Worm (Caenorhabditis elegans): ENCODE data around the gene Y105C5B.18.

The Y105C5B.18 gene

DNA sequence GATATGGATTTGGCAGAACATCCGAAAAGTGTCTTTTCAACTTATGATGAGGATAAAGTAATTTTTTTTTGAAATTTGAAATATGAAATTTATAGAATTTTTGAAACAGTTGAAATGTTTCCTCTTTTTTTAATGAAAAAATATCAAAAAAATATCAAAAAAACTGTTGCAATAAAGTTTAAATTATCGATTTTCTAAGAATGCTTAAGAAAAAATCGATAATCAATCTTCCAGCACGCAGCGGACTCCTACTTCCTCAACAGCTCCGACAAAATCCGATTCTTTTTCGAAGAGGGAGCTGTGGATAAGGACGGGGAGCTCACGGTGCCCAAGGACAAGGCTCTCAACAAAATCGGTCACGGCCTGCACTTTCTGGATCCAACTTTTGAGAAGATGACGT, 33.7 kb upstream of the Y105C5B.18 start:
- TF ChIP-seq ztf-16 (tag; optimal IDR thresholded peaks at IDR 0.05): no peak
- no peak for TF ChIP-seq pax-1 (tag; optimal IDR thresholded peaks at IDR 0.05)
- no peak for TF ChIP-seq zip-5 (tag; optimal IDR thresholded peaks at IDR 0.05)
- TF ChIP-seq pha-2 (tag; optimal IDR thresholded peaks at IDR 0.05): no peak
- TF ChIP-seq pag-3 (tag; optimal IDR thresholded peaks at IDR 0.05; ENCODE audit: borderline replicate concordance): no peak
- TF ChIP-seq nhr-11 (tag; optimal IDR thresholded peaks at IDR 0.05): no peak
- TF ChIP-seq elt-4 (tag; optimal IDR thresholded peaks at IDR 0.05): no peak
- TF ChIP-seq sdc-2 (tag; optimal IDR thresholded peaks at IDR 0.05): no peak
- no peak for TF ChIP-seq madf-2 (tag; optimal IDR thresholded peaks at IDR 0.05)
- TF ChIP-seq ahr-1 (tag; optimal IDR thresholded peaks at IDR 0.05): no peak
- no peak for TF ChIP-seq ceh-19 (GFP tag; optimal IDR thresholded peaks at IDR 0.05)
- TF ChIP-seq mec-3 (tag; optimal IDR thresholded peaks at IDR 0.05; ENCODE audit: borderline replicate concordance): no peak
- TF ChIP-seq unc-55 (GFP tag; optimal IDR thresholded peaks at IDR 0.05): no peak
- TF ChIP-seq C38D4.7 (GFP tag; optimal IDR thresholded peaks at IDR 0.05): no peak
- no peak for TF ChIP-seq fkh-6 (tag; optimal IDR thresholded peaks at IDR 0.05)
- no peak for TF ChIP-seq ceh-24 (tag; optimal IDR thresholded peaks at IDR 0.05)
- TF ChIP-seq hlh-15 (tag; optimal IDR thresholded peaks at IDR 0.05): no peak
- no peak for TF ChIP-seq ref-2 (tag; optimal IDR thresholded peaks at IDR 0.05)

- TF ChIP-seq hlh-15 (tag; optimal IDR thresholded peaks at IDR 0.05): no peak
- TF ChIP-seq che-1 (tag; optimal IDR thresholded peaks at IDR 0.05): peak; percentile 24
- peak; percentile 64 for TF ChIP-seq hlh-30 (tag; optimal IDR thresholded peaks at IDR 0.05; ENCODE audit: insufficient read depth)
Observed at ce11 chrIV:15931176-15931575, 33.2 kb upstream of the Y105C5B.18 start.

DNA sequence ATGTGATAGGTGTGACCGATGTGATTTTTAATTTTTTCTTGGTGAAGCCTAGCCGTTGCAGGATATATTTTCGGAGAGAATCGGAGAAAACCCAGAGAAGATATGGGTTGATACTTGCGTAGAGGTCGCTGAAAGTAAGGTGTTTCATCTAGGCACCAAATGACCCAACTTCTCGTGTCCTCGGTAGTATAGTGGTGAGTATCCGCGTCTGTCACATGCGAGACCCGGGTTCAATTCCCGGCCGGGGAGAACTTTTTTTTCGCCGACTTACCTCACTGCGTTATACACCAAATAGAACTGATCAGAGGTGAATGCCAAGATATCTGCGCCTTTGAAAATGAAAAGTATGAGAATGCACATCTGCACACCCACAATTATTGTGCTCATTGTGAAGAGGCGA, 32.6 kb upstream of the Y105C5B.18 start:
- TF ChIP-seq gmeb-2 (tag; optimal IDR thresholded peaks at IDR 0.05) (no peak), ceh-18 (tag; optimal IDR thresholded peaks at IDR 0.05) (no peak), ceh-34 (tag; optimal IDR thresholded peaks at IDR 0.05) (peak; percentile 23), fkh-10 (GFP tag; optimal IDR thresholded peaks at IDR 0.05) (no peak), ceh-2 (tag; optimal IDR thresholded peaks at IDR 0.05) (no peak), K09A11.1 (tag; optimal IDR thresholded peaks at IDR 0.05; ENCODE audit: insufficient read depth) (peak; percentile 8), hlh-30 (tag; optimal IDR thresholded peaks at IDR 0.05; ENCODE audit: insufficient read depth) (peak; percentile 58), elt-2 (tag; optimal IDR thresholded peaks at IDR 0.05) (peak; percentile 51), syd-9 (tag; optimal IDR thresholded peaks at IDR 0.05) (peak; percentile 11), K02D7.2 (tag; optimal IDR thresholded peaks at IDR 0.05) (no peak), pat-9 (tag; optimal IDR thresholded peaks at IDR 0.05) (peak; percentile 7), ceh-6 (GFP tag; optimal IDR thresholded peaks at IDR 0.05) (peak; percentile 16), che-1 (tag; optimal IDR thresholded peaks at IDR 0.05) (peak; percentile 11), hlh-13 (GFP tag; optimal IDR thresholded peaks at IDR 0.05) (peak; percentile 32), ztf-16 (tag; optimal IDR thresholded peaks at IDR 0.05) (no peak)

- TF ChIP-seq pag-3 (tag; optimal IDR thresholded peaks at IDR 0.05; ENCODE audit: borderline replicate concordance) (no peak), dmd-4 (tag; optimal IDR thresholded peaks at IDR 0.05; ENCODE audit: borderline replicate concordance) (no peak), odd-2 (tag; optimal IDR thresholded peaks at IDR 0.05) (no peak), ceh-14 (tag; optimal IDR thresholded peaks at IDR 0.05) (no peak), eyg-1 (tag; optimal IDR thresholded peaks at IDR 0.05) (no peak), ceh-31 (tag; optimal IDR thresholded peaks at IDR 0.05) (no peak)
Observed at ce11 chrIV:15933814-15934213, 30.6 kb upstream of the Y105C5B.18 start, which contains the start of gene srv-16. TSS of gene srv-16 (minus strand) at chrIV:15933914.
